Worm (Caenorhabditis elegans): Measurements from ENCODE around the gene srw-29.

The srw-29 gene

DNA sequence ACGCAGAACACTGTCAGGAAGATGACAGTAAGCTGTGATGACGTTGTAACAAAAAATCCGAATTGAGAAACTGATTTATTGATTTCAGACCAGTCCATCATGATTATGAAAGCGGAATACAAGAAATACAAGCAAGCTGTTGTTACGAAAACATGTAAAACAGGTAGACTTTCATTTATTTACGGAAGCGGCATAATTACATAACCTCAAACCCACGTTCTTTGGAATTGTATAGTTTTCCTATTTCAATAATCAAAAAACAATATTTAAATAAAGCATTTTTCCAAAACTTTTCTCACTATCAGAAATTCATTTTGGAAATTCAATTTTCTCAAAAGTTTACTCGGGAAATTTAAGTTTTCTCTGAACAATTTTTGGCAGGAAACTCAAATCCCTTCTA is 34.4 kb upstream of the srw-29 start, which contains the start of gene str-15:
Gene str-15, minus strand, starts transcription at position 101 of the 400 bp plus-strand sequence.
- no peak for TF ChIP-seq hlh-1 (tag; optimal IDR thresholded peaks at IDR 0.05)
- no peak for TF ChIP-seq sptf-1 (tag; optimal IDR thresholded peaks at IDR 0.05)
- TF ChIP-seq mab-5 (tag; optimal IDR thresholded peaks at IDR 0.05) = no peak
- no peak for TF ChIP-seq ham-2 (GFP tag; optimal IDR thresholded peaks at IDR 0.05)
- no peak for TF ChIP-seq ces-1 (GFP tag; optimal IDR thresholded peaks at IDR 0.05)

DNA sequence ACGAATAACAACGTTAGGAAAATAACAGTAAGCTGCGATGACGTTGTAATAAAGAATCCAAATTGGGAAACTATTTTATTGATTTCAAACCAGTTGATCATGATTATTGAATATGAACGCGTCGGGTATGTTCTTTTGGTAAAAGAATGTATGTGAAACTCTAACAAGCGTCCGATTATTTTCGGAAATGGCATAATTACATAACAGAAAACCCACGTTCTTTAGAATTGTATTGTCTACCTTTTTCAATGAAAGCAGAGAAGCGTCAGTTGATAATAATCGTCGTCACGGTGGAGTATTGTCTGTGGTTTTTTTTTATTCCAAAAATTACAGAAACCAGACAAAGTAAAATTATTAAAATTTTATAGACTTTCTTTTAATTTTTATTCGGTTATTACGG is 30.7 kb upstream of the srw-29 start, which contains the start of gene str-14:
Gene str-14, minus strand, starts transcription at position 101 of the 400 bp plus-strand sequence.
- no peak for TF ChIP-seq mab-5 (tag; optimal IDR thresholded peaks at IDR 0.05)
- TF ChIP-seq cnd-1 (tag; optimal IDR thresholded peaks at IDR 0.05) = no peak
- TF ChIP-seq zip-8 (tag; optimal IDR thresholded peaks at IDR 0.05) = no peak

DNA sequence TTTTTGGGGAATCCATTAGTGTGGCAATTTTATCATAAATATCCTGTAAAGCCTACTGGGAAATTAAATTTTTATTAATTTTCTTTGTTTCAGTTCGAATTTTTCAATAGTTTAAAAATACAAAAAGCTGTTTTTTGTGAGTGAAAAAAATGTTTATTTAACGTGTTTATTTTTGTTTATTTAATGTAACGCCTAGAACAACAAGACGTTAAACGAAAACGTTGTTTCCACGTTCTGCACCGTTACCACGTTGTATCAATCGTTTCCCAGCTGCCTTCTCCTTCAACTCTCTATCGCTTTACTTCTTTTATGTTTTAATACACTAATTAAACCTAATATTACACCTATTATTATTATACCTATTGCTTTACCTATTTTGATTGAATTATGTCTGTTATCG is 23.4 kb upstream of the srw-29 start, which contains the start of gene T08G3.13:
Gene T08G3.13, plus strand, starts transcription at position 301 of the 400 bp plus-strand sequence.
- TF ChIP-seq unc-62 (GFP tag; optimal IDR thresholded peaks at IDR 0.05) (no peak), ham-2 (GFP tag; optimal IDR thresholded peaks at IDR 0.05) (no peak), ceh-39 (tag; optimal IDR thresholded peaks at IDR 0.05) (no peak), lin-32 (GFP tag; optimal IDR thresholded peaks at IDR 0.05) (no peak), nhr-237 (tag; optimal IDR thresholded peaks at IDR 0.05) (no peak), ces-1 (GFP tag; optimal IDR thresholded peaks at IDR 0.05) (no peak), mab-5 (tag; optimal IDR thresholded peaks at IDR 0.05) (no peak), zip-8 (tag; optimal IDR thresholded peaks at IDR 0.05) (no peak), sptf-1 (tag; optimal IDR thresholded peaks at IDR 0.05) (no peak), hlh-1 (tag; optimal IDR thresholded peaks at IDR 0.05) (no peak), unc-120 (tag; optimal IDR thresholded peaks at IDR 0.05; ENCODE audit: poor library complexity, severe bottlenecking) (no peak), snpc-4 (tag; optimal IDR thresholded peaks at IDR 0.05) (no peak)

DNA sequence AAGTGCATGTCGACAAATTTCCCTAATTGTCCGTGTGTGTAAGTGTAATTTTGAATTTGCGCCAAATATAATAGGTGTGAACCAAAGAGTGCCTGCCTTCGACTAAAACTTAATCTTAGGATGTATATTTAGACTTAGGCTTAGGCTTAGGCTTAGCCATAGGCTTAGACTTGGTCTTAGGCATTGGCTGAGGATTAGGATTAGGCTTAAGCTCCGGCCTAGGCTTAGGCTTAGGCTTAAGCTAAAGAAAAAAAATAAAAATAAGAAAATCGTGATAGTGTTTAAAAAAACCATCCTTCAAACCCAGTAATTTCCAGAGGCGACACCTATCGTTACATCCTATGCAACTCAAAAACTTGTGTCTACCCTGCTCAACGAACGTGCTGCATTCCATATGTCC is 21.9 kb upstream of the srw-29 start:
- TF ChIP-seq lsy-2 (tag; optimal IDR thresholded peaks at IDR 0.05) (no peak), flh-1 (GFP tag; optimal IDR thresholded peaks at IDR 0.05) (no peak), snpc-4 (tag; optimal IDR thresholded peaks at IDR 0.05) (no peak), M03D4.4 (tag; optimal IDR thresholded peaks at IDR 0.05) (no peak), nhr-2 (tag; optimal IDR thresholded peaks at IDR 0.05) (no peak), blmp-1 (tag; optimal IDR thresholded peaks at IDR 0.05) (no peak), ceh-39 (tag; optimal IDR thresholded peaks at IDR 0.05) (no peak), bed-3 (GFP tag; optimal IDR thresholded peaks at IDR 0.05) (no peak), unc-39 (tag; optimal IDR thresholded peaks at IDR 0.05) (no peak), hlh-1 (tag; optimal IDR thresholded peaks at IDR 0.05) (no peak), ceh-43 (GFP tag; optimal IDR thresholded peaks at IDR 0.05) (no peak)

DNA sequence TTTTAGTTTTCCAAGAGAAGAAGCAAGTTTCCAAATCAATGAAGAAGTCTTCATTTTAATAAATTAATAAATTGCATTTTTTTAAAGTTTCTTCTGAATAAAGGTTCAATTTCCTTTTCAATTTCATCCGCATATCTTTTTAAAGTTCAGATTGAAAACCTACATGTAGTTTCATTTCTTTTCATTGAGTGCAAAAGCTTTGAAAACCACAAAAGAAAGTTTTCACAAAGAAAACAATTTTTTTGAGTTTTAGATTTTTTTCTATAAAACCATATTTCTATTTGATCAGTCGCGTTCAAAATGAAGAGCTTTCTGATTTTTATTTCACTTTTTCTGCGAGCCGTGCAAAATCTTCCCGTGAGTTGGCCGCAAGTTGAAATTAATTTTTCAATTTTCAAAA is 21.3 kb upstream of the srw-29 start, which contains the start of gene T08G3.6:
Gene T08G3.6, plus strand, starts transcription at position 301 of the 400 bp plus-strand sequence.
- no peak for TF ChIP-seq mls-2 (tag; optimal IDR thresholded peaks at IDR 0.05)
- TF ChIP-seq unc-62 (GFP tag; optimal IDR thresholded peaks at IDR 0.05) = no peak
- no peak for TF ChIP-seq lin-13 (tag; optimal IDR thresholded peaks at IDR 0.05)
- TF ChIP-seq nhr-237 (tag; optimal IDR thresholded peaks at IDR 0.05) = no peak
- TF ChIP-seq unc-120 (tag; optimal IDR thresholded peaks at IDR 0.05; ENCODE audit: poor library complexity, severe bottlenecking) = no peak
- no peak for TF ChIP-seq cnd-1 (tag; optimal IDR thresholded peaks at IDR 0.05)
- TF ChIP-seq blmp-1 (tag; optimal IDR thresholded peaks at IDR 0.05) = no peak
- TF ChIP-seq mab-5 (tag; optimal IDR thresholded peaks at IDR 0.05) = no peak
- no peak for TF ChIP-seq ztf-11 (tag; optimal IDR thresholded peaks at IDR 0.05)
- no peak for TF ChIP-seq zip-8 (tag; optimal IDR thresholded peaks at IDR 0.05)
- no peak for TF ChIP-seq sptf-1 (tag; optimal IDR thresholded peaks at IDR 0.05)
- TF ChIP-seq flh-1 (GFP tag; optimal IDR thresholded peaks at IDR 0.05) = no peak
- no peak for TF ChIP-seq elt-3 (tag; optimal IDR thresholded peaks at IDR 0.05)
- no peak for TF ChIP-seq nhr-28 (tag; optimal IDR thresholded peaks at IDR 0.05)
- no peak for TF ChIP-seq ham-2 (GFP tag; optimal IDR thresholded peaks at IDR 0.05)
- no peak for TF ChIP-seq nhr-2 (tag; optimal IDR thresholded peaks at IDR 0.05)
- TF ChIP-seq mep-1 (tag; optimal IDR thresholded peaks at IDR 0.05) = no peak
- TF ChIP-seq tbx-8 (GFP tag; optimal IDR thresholded peaks at IDR 0.05) = no peak

DNA sequence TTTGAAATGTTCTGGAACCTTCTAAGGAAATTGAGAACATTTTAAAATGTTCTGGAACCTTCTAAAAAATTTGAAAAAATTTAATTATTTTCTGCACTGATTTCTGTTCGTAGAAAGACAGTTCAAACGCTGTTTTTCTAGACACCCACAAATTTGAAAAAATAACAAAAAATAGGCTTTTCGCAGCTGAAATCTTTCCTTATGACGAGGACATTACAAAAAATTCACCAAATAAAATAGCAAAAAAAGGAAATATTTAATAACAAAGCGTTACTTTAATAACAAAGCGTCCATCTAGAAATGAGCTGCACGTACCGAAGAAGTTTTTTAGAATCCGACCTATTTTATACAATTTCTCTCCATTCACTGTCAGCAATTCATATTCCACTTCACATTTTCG is 19.3 kb upstream of the srw-29 start, which contains the start of gene srh-141:
Gene srh-141, plus strand, starts transcription at position 301 of the 400 bp plus-strand sequence.
- TF ChIP-seq nhr-2 (tag; optimal IDR thresholded peaks at IDR 0.05) (no peak), sptf-1 (tag; optimal IDR thresholded peaks at IDR 0.05) (no peak), nhr-76 (tag; optimal IDR thresholded peaks at IDR 0.05) (no peak), pha-4 (tag; optimal IDR thresholded peaks at IDR 0.05) (no peak), nhr-12 (tag; optimal IDR thresholded peaks at IDR 0.05) (no peak), flh-1 (GFP tag; optimal IDR thresholded peaks at IDR 0.05) (no peak), mep-1 (tag; optimal IDR thresholded peaks at IDR 0.05) (no peak), bed-3 (GFP tag; optimal IDR thresholded peaks at IDR 0.05) (no peak), elt-3 (tag; optimal IDR thresholded peaks at IDR 0.05) (no peak)
